Fruit fly (Drosophila melanogaster): ENCODE results near the gene AP-2mu.

Gene AP-2mu

dm6 chr3R:22465138-22465537 lies 2.9 kb downstream of the AP-2mu start:
- no peak for TF ChIP-seq CG8301 (tag; optimal IDR thresholded peaks at IDR 0.05)

dm6 chr3R:22465984-22466530 lies 3.8 kb downstream of the AP-2mu start, which contains the start of gene Pebp1:
Pebp1 (plus strand) TSS chr3R:22466034.
- TF ChIP-seq CG8159 (tag; optimal IDR thresholded peaks at IDR 0.05) (no peak), fd96Ca (GFP tag; IDR thresholded peaks at IDR 0.05) (no peak), EcR (GFP tag; optimal IDR thresholded peaks at IDR 0.05) (no peak), CG10348 (GFP tag; IDR thresholded peaks at IDR 0.05) (no peak), Snoo (tag; optimal IDR thresholded peaks at IDR 0.05) (no peak), CG13204 (GFP tag; optimal IDR thresholded peaks at IDR 0.05) (no peak), CG17806 (tag; optimal IDR thresholded peaks at IDR 0.05) (no peak), CG9948 (tag; optimal IDR thresholded peaks at IDR 0.05) (no peak), CG4496 (GFP tag; IDR thresholded peaks at IDR 0.05) (no peak), Pif1A (GFP tag; optimal IDR thresholded peaks at IDR 0.05) (no peak), CG14655 (GFP tag; optimal IDR thresholded peaks at IDR 0.05) (no peak), CG32121 (GFP tag; IDR thresholded peaks at IDR 0.05) (no peak), Pif1B (GFP tag; optimal IDR thresholded peaks at IDR 0.05) (no peak), Ets98B (GFP tag; IDR thresholded peaks at IDR 0.05) (no peak)

- TF ChIP-seq EcR (GFP tag; optimal IDR thresholded peaks at IDR 0.05) (no peak), gl (tag; optimal IDR thresholded peaks at IDR 0.05) (no peak), rn (GFP tag; IDR thresholded peaks at IDR 0.05) (no peak), CG34367 (tag; optimal IDR thresholded peaks at IDR 0.05) (no peak), CG8159 (tag; optimal IDR thresholded peaks at IDR 0.05) (no peak), CG10348 (GFP tag; IDR thresholded peaks at IDR 0.05) (no peak), CG12605 (GFP tag; IDR thresholded peaks at IDR 0.05) (no peak), Pif1B (GFP tag; optimal IDR thresholded peaks at IDR 0.05) (no peak), D1 (tag; optimal IDR thresholded peaks at IDR 0.05) (no peak), CG4496 (GFP tag; IDR thresholded peaks at IDR 0.05) (no peak), CG17806 (tag; optimal IDR thresholded peaks at IDR 0.05) (no peak), fd96Ca (GFP tag; IDR thresholded peaks at IDR 0.05) (no peak), CG14655 (GFP tag; optimal IDR thresholded peaks at IDR 0.05) (no peak)
Measured at dm6 chr3R:22467939-22468571, 5.8 kb downstream of the AP-2mu start, which contains the start of the genes CG5377 and Nrx-1. CG5377 (minus strand) TSS chr3R:22468157. Nrx-1 (plus strand) TSS chr3R:22468512.

- TF ChIP-seq CG14655 (GFP tag; optimal IDR thresholded peaks at IDR 0.05) (no peak), CG32121 (GFP tag; IDR thresholded peaks at IDR 0.05) (peak; percentile 36; the same call in 1 of the 2 replicates), Snoo (tag; optimal IDR thresholded peaks at IDR 0.05) (no peak), CG8301 (tag; optimal IDR thresholded peaks at IDR 0.05) (no peak), CG15710 (tag; optimal IDR thresholded peaks at IDR 0.05) (peak; percentile 71), fd96Ca (GFP tag; IDR thresholded peaks at IDR 0.05) (peak; percentile 77), CG8159 (tag; optimal IDR thresholded peaks at IDR 0.05) (peak; percentile 78), CG34367 (tag; optimal IDR thresholded peaks at IDR 0.05) (peak; percentile 55), CG13204 (GFP tag; optimal IDR thresholded peaks at IDR 0.05) (no peak), CG12605 (GFP tag; IDR thresholded peaks at IDR 0.05) (peak; percentile 48; the same call in 1 of the 2 replicates), CG10348 (GFP tag; IDR thresholded peaks at IDR 0.05) (no peak), D1 (tag; optimal IDR thresholded peaks at IDR 0.05) (no peak), Pif1B (GFP tag; optimal IDR thresholded peaks at IDR 0.05) (peak; percentile 47), EcR (GFP tag; optimal IDR thresholded peaks at IDR 0.05) (no peak), Pif1A (GFP tag; optimal IDR thresholded peaks at IDR 0.05) (no peak), Ets98B (GFP tag; IDR thresholded peaks at IDR 0.05) (peak; percentile 60), rn (GFP tag; IDR thresholded peaks at IDR 0.05) (no peak), CG4496 (GFP tag; IDR thresholded peaks at IDR 0.05) (peak; percentile 77), gl (tag; optimal IDR thresholded peaks at IDR 0.05) (no peak), CG9948 (tag; optimal IDR thresholded peaks at IDR 0.05) (peak; percentile 65), CG17806 (tag; optimal IDR thresholded peaks at IDR 0.05) (no peak)
Measured at dm6 chr3R:22468829-22469487, 6.7 kb downstream of the AP-2mu start.

- no peak for TF ChIP-seq CG13204 (GFP tag; optimal IDR thresholded peaks at IDR 0.05)
- no peak for TF ChIP-seq CG14655 (GFP tag; optimal IDR thresholded peaks at IDR 0.05)
- TF ChIP-seq CG8159 (tag; optimal IDR thresholded peaks at IDR 0.05) = no peak
- no peak for TF ChIP-seq Ets98B (GFP tag; IDR thresholded peaks at IDR 0.05)
- no peak for TF ChIP-seq D1 (tag; optimal IDR thresholded peaks at IDR 0.05)
- TF ChIP-seq CG32121 (GFP tag; IDR thresholded peaks at IDR 0.05) = no peak
- TF ChIP-seq CG34367 (tag; optimal IDR thresholded peaks at IDR 0.05) = no peak
- TF ChIP-seq CG15710 (tag; optimal IDR thresholded peaks at IDR 0.05) = no peak
- TF ChIP-seq Snoo (tag; optimal IDR thresholded peaks at IDR 0.05) = no peak
- TF ChIP-seq CG17806 (tag; optimal IDR thresholded peaks at IDR 0.05) = no peak
- no peak for TF ChIP-seq CG4496 (GFP tag; IDR thresholded peaks at IDR 0.05)
- no peak for TF ChIP-seq Pif1B (GFP tag; optimal IDR thresholded peaks at IDR 0.05)
- TF ChIP-seq gl (tag; optimal IDR thresholded peaks at IDR 0.05) = no peak
- TF ChIP-seq CG12605 (GFP tag; IDR thresholded peaks at IDR 0.05) = no peak
- no peak for TF ChIP-seq CG9948 (tag; optimal IDR thresholded peaks at IDR 0.05)
- no peak for TF ChIP-seq CG8301 (tag; optimal IDR thresholded peaks at IDR 0.05)
- TF ChIP-seq CG10348 (GFP tag; IDR thresholded peaks at IDR 0.05) = no peak
- no peak for TF ChIP-seq fd96Ca (GFP tag; IDR thresholded peaks at IDR 0.05)
- no peak for TF ChIP-seq EcR (GFP tag; optimal IDR thresholded peaks at IDR 0.05)
- no peak for TF ChIP-seq rn (GFP tag; IDR thresholded peaks at IDR 0.05)
Measured at dm6 chr3R:22470064-22470463, 7.8 kb downstream of the AP-2mu start.
